Worm (Caenorhabditis elegans) whole organism, late embryonic: ENCODE measurements around the gene Y53G8B.1.

Experiments used
- C08G9.2 ChIP-seq: sonication (generic microtip); optimal IDR thresholded peaks from 2 replicates; lab custom pipeline; 2016; ENCODE audit warnings: mild to moderate bottlenecking, missing genetic modification characterization, moderate library complexity, missing compliant biosample characterization
- C38D4.7 ChIP-seq: fragments of 200-800 bp; sonication (Bioruptor generic); optimal IDR thresholded peaks from 2 replicates; lab custom pipeline; 2018; ENCODE audit warnings: mild to moderate bottlenecking, missing genetic modification characterization, moderate library complexity, missing compliant biosample characterization
- K02D7.2 ChIP-seq: sonication (generic microtip); optimal IDR thresholded peaks from 2 replicates; lab custom pipeline; 2017; ENCODE audit warnings: mild to moderate bottlenecking, missing genetic modification characterization, missing compliant biosample characterization
- K09A11.1 ChIP-seq: sonication (generic microtip); optimal IDR thresholded peaks from 2 replicates; lab custom pipeline; 2017; ENCODE audit warnings: antibody characterized with exemption, mild to moderate bottlenecking, missing genetic modification characterization, missing compliant biosample characterization; ENCODE audit not compliant: insufficient read depth
- T23F11.4 ChIP-seq: fragments of 200-800 bp; sonication (Bioruptor generic); optimal IDR thresholded peaks from 2 replicates; lab custom pipeline; 2018; ENCODE audit warnings: mild to moderate bottlenecking, missing genetic modification characterization, missing compliant biosample characterization
- Y22D7AL.16 ChIP-seq: sonication (generic microtip); optimal IDR thresholded peaks from 2 replicates; lab custom pipeline; 2016; ENCODE audit warnings: missing genetic modification characterization, missing compliant biosample characterization
- ahr-1 ChIP-seq: sonication (generic microtip); optimal IDR thresholded peaks from 2 replicates; lab custom pipeline; 2016; ENCODE audit warnings: missing genetic modification characterization, missing compliant biosample characterization
- ama-1 ChIP-seq: fragments of 150-350 bp; optimal IDR thresholded peaks from 2 replicates; lab custom pipeline; 2014
- ceh-18 ChIP-seq: sonication (generic microtip); optimal IDR thresholded peaks from 2 replicates; lab custom pipeline; 2016; ENCODE audit warnings: missing genetic modification characterization, missing compliant biosample characterization
- ceh-19 ChIP-seq: fragments of 200-800 bp; sonication (Bioruptor generic); optimal IDR thresholded peaks from 2 replicates; lab custom pipeline; 2018; ENCODE audit warnings: mild to moderate bottlenecking, missing genetic modification characterization, missing compliant biosample characterization
- ceh-2 ChIP-seq: sonication (generic microtip); optimal IDR thresholded peaks from 2 replicates; lab custom pipeline; 2016; ENCODE audit warnings: missing genotype, missing genetic modification characterization, missing compliant biosample characterization
- ceh-24 ChIP-seq: sonication (generic microtip); optimal IDR thresholded peaks from 2 replicates; lab custom pipeline; 2016; ENCODE audit warnings: mild to moderate bottlenecking, missing genetic modification characterization, missing compliant biosample characterization
- ceh-9 ChIP-seq: sonication (generic microtip); optimal IDR thresholded peaks from 2 replicates; lab custom pipeline; 2016; ENCODE audit warnings: mild to moderate bottlenecking, missing genetic modification characterization, inconsistent platforms, missing compliant biosample characterization
- che-1 ChIP-seq: sonication (generic microtip); optimal IDR thresholded peaks from 2 replicates; lab custom pipeline; 2016; ENCODE audit warnings: mild to moderate bottlenecking, missing genetic modification characterization, missing compliant biosample characterization
- dmd-4 ChIP-seq: sonication (generic microtip); optimal IDR thresholded peaks from 2 replicates; lab custom pipeline; 2016; ENCODE audit warnings: borderline replicate concordance, missing genetic modification characterization, missing compliant biosample characterization
- elt-2 ChIP-seq: sonication (generic microtip); optimal IDR thresholded peaks from 2 replicates; lab custom pipeline; 2016; ENCODE audit warnings: missing genetic modification reagents, missing genetic modification characterization, missing compliant biosample characterization
- elt-4 ChIP-seq: sonication (generic microtip); optimal IDR thresholded peaks from 2 replicates; lab custom pipeline; 2016; ENCODE audit warnings: missing genetic modification characterization, missing compliant biosample characterization
- fax-1 ChIP-seq: sonication (generic microtip); optimal IDR thresholded peaks from 2 replicates; lab custom pipeline; 2016; ENCODE audit warnings: missing genotype, missing genetic modification characterization, missing compliant biosample characterization
- fkh-10 ChIP-seq: fragments of 150-350 bp; optimal IDR thresholded peaks from 2 replicates; lab custom pipeline; 2014; ENCODE audit warnings: missing biosample characterization, missing genetic modification reagents, missing genetic modification characterization
- fkh-6 ChIP-seq: sonication (generic microtip); optimal IDR thresholded peaks from 2 replicates; lab custom pipeline; 2016; ENCODE audit warnings: missing genetic modification characterization, missing compliant biosample characterization
- gmeb-2 ChIP-seq: sonication (generic microtip); optimal IDR thresholded peaks from 2 replicates; lab custom pipeline; 2016; ENCODE audit warnings: missing genetic modification characterization, inconsistent platforms, missing compliant biosample characterization
- hlh-13 ChIP-seq: fragments of 200-800 bp; sonication (Bioruptor generic); optimal IDR thresholded peaks from 2 replicates; lab custom pipeline; 2018; ENCODE audit warnings: mild to moderate bottlenecking, missing genetic modification characterization, missing compliant biosample characterization
- hlh-15 ChIP-seq: sonication (generic microtip); optimal IDR thresholded peaks from 2 replicates; lab custom pipeline; 2016; ENCODE audit warnings: missing genetic modification characterization, missing compliant biosample characterization
- madf-2 ChIP-seq: sonication (generic microtip); optimal IDR thresholded peaks from 2 replicates; lab custom pipeline; 2017; ENCODE audit warnings: missing genetic modification characterization, missing compliant biosample characterization
- mec-3 ChIP-seq: sonication (generic microtip); optimal IDR thresholded peaks from 2 replicates; lab custom pipeline; 2016; ENCODE audit warnings: borderline replicate concordance, missing genetic modification characterization, missing compliant biosample characterization
- nfya-1 ChIP-seq: sonication (generic microtip); optimal IDR thresholded peaks from 2 replicates; lab custom pipeline; 2017; ENCODE audit warnings: missing genetic modification characterization, mild to moderate bottlenecking, missing compliant biosample characterization, antibody characterized with exemption, moderate library complexity
- nhr-11 ChIP-seq: fragments of 150-350 bp; optimal IDR thresholded peaks from 2 replicates; lab custom pipeline; 2014; ENCODE audit warnings: missing biosample characterization, missing genetic modification characterization
- nhr-232 ChIP-seq: sonication (generic microtip); optimal IDR thresholded peaks from 2 replicates; lab custom pipeline; 2016; ENCODE audit warnings: missing genetic modification characterization, missing compliant biosample characterization
- pag-3 ChIP-seq: sonication (generic microtip); optimal IDR thresholded peaks from 2 replicates; lab custom pipeline; 2016; ENCODE audit warnings: missing compliant biosample characterization, missing genetic modification characterization, borderline replicate concordance
- pha-2 ChIP-seq: sonication (generic microtip); optimal IDR thresholded peaks from 2 replicates; lab custom pipeline; 2017; ENCODE audit warnings: mild to moderate bottlenecking, missing genetic modification characterization, missing compliant biosample characterization
- pha-4 ChIP-seq: fragments of 150-350 bp; optimal IDR thresholded peaks from 2 replicates; lab custom pipeline; 2018; ENCODE audit warnings: missing biosample characterization, missing genetic modification reagents, missing genetic modification characterization
- pros-1 ChIP-seq: fragments of 150-350 bp; optimal IDR thresholded peaks from 2 replicates; lab custom pipeline; 2014; ENCODE audit warnings: missing biosample characterization, missing genetic modification reagents, missing genetic modification characterization
- ref-2 ChIP-seq: sonication (generic microtip); optimal IDR thresholded peaks from 2 replicates; lab custom pipeline; 2016; ENCODE audit warnings: missing genetic modification characterization, missing compliant biosample characterization
- rnt-1 ChIP-seq: sonication (generic microtip); optimal IDR thresholded peaks from 2 replicates; lab custom pipeline; 2016; ENCODE audit warnings: missing genetic modification characterization, missing compliant biosample characterization
- sox-2 ChIP-seq: fragments of 200-800 bp; sonication (Bioruptor generic); IDR thresholded peaks from 2 replicates; pipeline ENCODE4 v1.3.6; 2022; ENCODE audit warnings: missing genetic modification reagents, missing genetic modification characterization, missing compliant biosample characterization
- sox-4 ChIP-seq: sonication (generic microtip); optimal IDR thresholded peaks from 2 replicates; lab custom pipeline; 2017; ENCODE audit warnings: mild to moderate bottlenecking, missing genetic modification characterization, inconsistent platforms, missing compliant biosample characterization
- syd-9 ChIP-seq: sonication (generic microtip); optimal IDR thresholded peaks from 2 replicates; lab custom pipeline; 2016; ENCODE audit warnings: mild to moderate bottlenecking, missing genetic modification characterization, moderate library complexity, missing compliant biosample characterization
- tbx-7 ChIP-seq: sonication (generic microtip); optimal IDR thresholded peaks from 2 replicates; lab custom pipeline; 2016; ENCODE audit warnings: missing genotype, missing genetic modification characterization, missing compliant biosample characterization
- unc-3 ChIP-seq, 2 experiments: fragments of 200-800 bp in 1 of 2; sonication (Bioruptor generic) in 1 of 2; sonication (generic microtip) in 1 of 2; conservative IDR thresholded peaks in 1 of 2; optimal IDR thresholded peaks in 1 of 2; 2 replicates each; pipeline versions ENCODE4 v1.3.6 to Lab custom; 2016 to 2022; ENCODE audit warnings: missing compliant biosample characterization in 2 of 2, missing genetic modification characterization in 2 of 2, missing genetic modification reagents in 1 of 2
- unc-42 ChIP-seq: sonication (generic microtip); optimal IDR thresholded peaks from 2 replicates; lab custom pipeline; 2016; ENCODE audit warnings: missing genotype, missing genetic modification characterization, missing compliant biosample characterization
- ztf-16 ChIP-seq: sonication (generic microtip); optimal IDR thresholded peaks from 2 replicates; lab custom pipeline; 2017; ENCODE audit warnings: missing genetic modification characterization, missing compliant biosample characterization

The Y53G8B.1 gene

DNA sequence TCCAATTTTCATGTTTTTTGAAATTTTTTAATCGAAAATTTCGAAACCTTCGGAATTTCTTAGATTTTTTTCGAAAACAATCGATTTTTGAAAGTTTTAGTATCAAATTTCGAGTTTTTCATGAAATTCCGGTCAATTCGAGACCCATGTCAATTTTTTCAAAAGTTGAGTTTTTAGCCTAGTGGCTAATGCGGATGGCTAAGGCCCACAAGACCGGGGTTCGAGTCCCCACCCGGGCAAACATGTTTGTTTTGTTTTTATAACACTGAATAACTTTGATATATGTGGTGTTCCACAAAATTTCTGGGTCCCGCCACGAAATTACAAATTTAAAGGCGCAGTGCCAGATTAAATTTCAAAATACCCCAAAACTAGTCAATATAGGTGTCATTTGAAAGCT, 29.7 kb upstream of the Y53G8B.1 start:
- TF ChIP-seq ama-1 (lab: Kevin White, UChicago): no peak
- no peak for TF ChIP-seq fax-1 (tag; lab: Kevin White, UChicago)
- no peak for TF ChIP-seq syd-9
- no peak for TF ChIP-seq pros-1 (tag; lab: Kevin White, UChicago)
- TF ChIP-seq C08G9.2 (tag; lab: Kevin White, UChicago): no peak
- TF ChIP-seq mec-3 (tag; lab: Kevin White, UChicago): no peak

DNA sequence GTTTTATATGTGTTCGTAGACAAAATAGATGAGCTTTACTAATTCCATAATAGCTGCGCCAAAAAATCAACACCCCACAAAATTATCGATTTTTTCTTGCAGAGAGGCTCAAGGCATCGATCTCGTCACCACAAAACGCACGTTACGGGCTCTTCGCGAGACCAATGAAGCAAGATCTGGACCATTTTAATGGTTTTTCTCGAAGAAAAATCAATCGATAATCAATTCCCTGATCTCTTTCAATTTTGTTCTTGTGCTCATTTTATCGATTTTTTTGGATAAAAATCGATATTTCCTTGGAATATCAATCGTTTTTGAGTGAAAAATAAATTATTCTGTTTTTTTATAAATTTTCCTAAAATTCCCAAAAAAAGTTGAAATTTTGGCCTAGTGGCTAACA, 29.0 kb upstream of the Y53G8B.1 start:
- no peak for TF ChIP-seq rnt-1 (tag; lab: Kevin White, UChicago)
- TF ChIP-seq elt-2 (tag; lab: Kevin White, UChicago): no peak
- TF ChIP-seq nhr-11 (tag; lab: Kevin White, UChicago): no peak
- TF ChIP-seq che-1 (tag; lab: Kevin White, UChicago): no peak
- no peak for TF ChIP-seq ceh-9
- no peak for TF ChIP-seq ref-2
- TF ChIP-seq nhr-232 (tag; lab: Kevin White, UChicago): no peak
- TF ChIP-seq ceh-24 (tag; lab: Kevin White, UChicago): no peak
- no peak for TF ChIP-seq sox-4 (tag; lab: Kevin White, UChicago)
- TF ChIP-seq unc-42 (tag; lab: Kevin White, UChicago): no peak
- TF ChIP-seq pha-2 (tag; lab: Kevin White, UChicago): no peak
- no peak for TF ChIP-seq Y22D7AL.16 (tag; lab: Kevin White, UChicago)
- no peak for TF ChIP-seq nfya-1 (tag; lab: Kevin White, UChicago)
- no peak for TF ChIP-seq K09A11.1 (tag; lab: Kevin White, UChicago)
- no peak for TF ChIP-seq hlh-15 (tag; lab: Kevin White, UChicago)
- TF ChIP-seq, all 69 proteins: peak for 0

DNA sequence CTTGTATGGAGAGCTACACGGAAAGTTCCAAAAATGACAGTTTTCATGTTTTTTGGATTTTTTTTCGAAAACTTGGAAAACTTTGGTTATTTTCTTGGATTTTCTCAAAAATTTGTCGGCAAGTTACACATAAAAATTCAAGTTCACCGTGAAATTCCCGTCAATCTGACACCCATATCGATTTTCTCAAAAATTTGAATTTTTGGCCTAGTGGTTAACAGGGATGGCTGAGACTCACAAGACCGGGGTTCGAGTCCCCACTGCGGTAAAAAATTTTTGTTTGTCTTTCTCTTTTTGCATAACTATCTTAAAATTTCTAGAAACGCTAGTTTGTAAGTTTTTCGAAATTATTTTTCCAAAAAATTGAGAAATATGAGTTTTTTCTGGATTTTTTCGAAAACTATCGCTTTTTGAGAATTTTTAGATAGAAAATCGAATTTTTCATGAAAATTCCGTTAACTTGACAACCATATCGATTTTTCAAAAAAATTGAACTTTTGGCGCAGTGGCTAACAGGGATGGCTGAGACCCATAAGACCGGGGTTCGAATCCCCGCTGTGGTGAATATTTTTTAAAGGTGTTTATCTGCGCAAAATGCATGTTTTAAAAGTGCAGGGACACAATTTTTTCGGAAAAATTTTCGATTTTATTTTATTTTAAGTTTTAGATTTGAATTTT, 28.3 kb upstream of the Y53G8B.1 start:
- no peak for TF ChIP-seq K09A11.1 (tag; lab: Kevin White, UChicago)
- TF ChIP-seq syd-9: no peak
- TF ChIP-seq tbx-7 (tag; lab: Kevin White, UChicago): no peak
- TF ChIP-seq K02D7.2 (tag; lab: Kevin White, UChicago): no peak
- no peak for TF ChIP-seq gmeb-2 (tag; lab: Kevin White, UChicago)
- TF ChIP-seq sox-4 (tag; lab: Kevin White, UChicago): no peak
- no peak for TF ChIP-seq sox-2
- TF ChIP-seq madf-2: no peak
- TF ChIP-seq fkh-6 (tag; lab: Kevin White, UChicago): no peak
- TF ChIP-seq pha-4 (tag; lab: Kevin White, UChicago): no peak
- TF ChIP-seq rnt-1 (tag; lab: Kevin White, UChicago): no peak
- no peak for TF ChIP-seq unc-3 (GFP tag; conservative IDR thresholded peaks at IDR 0.05; lab: Robert Waterston, UW)
- TF ChIP-seq unc-3 (tag; optimal IDR thresholded peaks at IDR 0.05; lab: Kevin White, UChicago): no peak

- no peak for TF ChIP-seq elt-4
- no peak for TF ChIP-seq ceh-18
- TF ChIP-seq dmd-4 (tag; lab: Kevin White, UChicago): no peak
- TF ChIP-seq unc-42 (tag; lab: Kevin White, UChicago): no peak
- no peak for TF ChIP-seq madf-2
- TF ChIP-seq pag-3 (tag; lab: Kevin White, UChicago): no peak
- no peak for TF ChIP-seq ceh-2 (tag; lab: Kevin White, UChicago)
- no peak for TF ChIP-seq ceh-19 (GFP tag; lab: Kevin White, UChicago)
- TF ChIP-seq hlh-13 (GFP tag; lab: Kevin White, UChicago): no peak
- TF ChIP-seq C38D4.7: no peak
- TF ChIP-seq rnt-1 (tag; lab: Kevin White, UChicago): no peak
- no peak for TF ChIP-seq ahr-1 (tag; lab: Kevin White, UChicago)
- TF ChIP-seq T23F11.4 (GFP tag; lab: Kevin White, UChicago): no peak
- TF ChIP-seq fkh-10: no peak
- no peak for TF ChIP-seq ztf-16 (tag; lab: Kevin White, UChicago)
- TF ChIP-seq, all 69 proteins: peak for 0
These were observed 25.1 kb upstream of the Y53G8B.1 start, which contains the start of gene Y53G8B.2 for ce11 chrIII:3103905-3104360. Y53G8B.2 (minus strand) TSS chrIII:3103955.
